ENCODE assay signal across 4 fruit fly cellular contexts in genomic region chrX:9494103-9494502, dm6.
A peak's percentile ranks its signal among the peaks of the same experiment; 100 is the strongest.
TF ChIP-seq lines count a peak whose summit lies in the region.

No protein-coding gene starts in this region.

- no peak for TF ChIP-seq CTCF in whole organism, embryonic (GFP tag; optimal IDR thresholded peaks at IDR 0.05; lab: Kevin White, UChicago)

TF ChIP-seq in whole organism, embryonic, 481 proteins besides CTCF, POLR2A, EP300 and RAD21 (continues in another document):
- TF ChIP-seq CG31224 (GFP tag; IDR thresholded peaks at IDR 0.05; lab: Robert Waterston, UW) (no peak), nau (GFP tag; optimal IDR thresholded peaks at IDR 0.05; lab: Kevin White, UChicago) (no peak), CoRest (tag; optimal IDR thresholded peaks at IDR 0.05; lab: Kevin White, UChicago) (peak; percentile 4), vvl (GFP tag; IDR thresholded peaks at IDR 0.05; lab: Robert Waterston, UW) (0 out of 2 replicates have a peak, but pooled peaks have one; percentile 25), nmo (GFP tag; optimal IDR thresholded peaks at IDR 0.05; lab: Kevin White, UChicago) (peak; percentile 18), gem (tag; optimal IDR thresholded peaks at IDR 0.05; lab: Kevin White, UChicago) (peak; percentile 45), CG6765 (GFP tag; optimal IDR thresholded peaks at IDR 0.05; lab: Kevin White, UChicago) (no peak), Hr51 (GFP tag; optimal IDR thresholded peaks at IDR 0.05; lab: Kevin White, UChicago) (peak in 1 of 2 experiments; percentile 2), fd96Cb (tag; optimal IDR thresholded peaks at IDR 0.05; lab: Kevin White, UChicago) (peak; percentile 17), CG10431 (GFP tag; optimal IDR thresholded peaks at IDR 0.05; lab: Kevin White, UChicago) (no peak), dmrt99B (tag; optimal IDR thresholded peaks at IDR 0.05; lab: Kevin White, UChicago) (peak; percentile 13), Atf6 (GFP tag; IDR thresholded peaks at IDR 0.05; lab: Robert Waterston, UW) (no peak), CG2120 (GFP tag; optimal IDR thresholded peaks at IDR 0.05; lab: Kevin White, UChicago) (peak; percentile 1), Sox100B (GFP tag; optimal IDR thresholded peaks at IDR 0.05; lab: Kevin White, UChicago) (no peak), CHES-1-like (GFP tag; optimal IDR thresholded peaks at IDR 0.05; lab: Kevin White, UChicago) (no peak), oc (tag; optimal IDR thresholded peaks at IDR 0.05; lab: Kevin White, UChicago) (no peak), CG11504 (tag; optimal IDR thresholded peaks at IDR 0.05; lab: Kevin White, UChicago) (peak; percentile 33), CG31441 (GFP tag; IDR thresholded peaks at IDR 0.05; lab: Robert Waterston, UW) (peak; percentile 31; the same call in 1 of the 2 replicates), CG14710 (tag; optimal IDR thresholded peaks at IDR 0.05; lab: Kevin White, UChicago) (peak; percentile 5), CG1603 (tag; optimal IDR thresholded peaks at IDR 0.05; lab: Kevin White, UChicago) (peak; percentile 44), CG13287 (GFP tag; IDR thresholded peaks at IDR 0.05; lab: Robert Waterston, UW; ENCODE audit: partially characterized antibody) (no peak), CG30403 (GFP tag; optimal IDR thresholded peaks at IDR 0.05; lab: Kevin White, UChicago) (peak; percentile 13)

TF ChIP-seq in whole organism, prepupa, 60 proteins besides CTCF, POLR2A, EP300 and RAD21:
- TF ChIP-seq Met (GFP tag; optimal IDR thresholded peaks at IDR 0.05; lab: Kevin White, UChicago) (peak; percentile 38), Eip78C (GFP tag; lab: Kevin White, UChicago) (peak; percentile 55), CG31627 (GFP tag; optimal IDR thresholded peaks at IDR 0.05; lab: Kevin White, UChicago) (peak; percentile 35), CG8119 (GFP tag; IDR thresholded peaks at IDR 0.05; lab: Robert Waterston, UW) (no peak), Hr38 (GFP tag; optimal IDR thresholded peaks at IDR 0.05; lab: Kevin White, UChicago) (no peak), svp (GFP tag; lab: Kevin White, UChicago) (peak; percentile 46), Hr39 (GFP tag; optimal IDR thresholded peaks at IDR 0.05; lab: Kevin White, UChicago) (peak; percentile 29), Sox102F (GFP tag; optimal IDR thresholded peaks at IDR 0.05; lab: Kevin White, UChicago) (peak; percentile 2), esn (GFP tag; optimal IDR thresholded peaks at IDR 0.05; lab: Kevin White, UChicago) (peak; percentile 33), CG3919 (GFP tag; optimal IDR thresholded peaks at IDR 0.05; lab: Kevin White, UChicago) (peak; percentile 8), lz (GFP tag; optimal IDR thresholded peaks at IDR 0.05; lab: Kevin White, UChicago) (peak; percentile 18), cyc (GFP tag; optimal IDR thresholded peaks at IDR 0.05; lab: Kevin White, UChicago) (peak; percentile 24), topi (GFP tag; optimal IDR thresholded peaks at IDR 0.05; lab: Kevin White, UChicago) (peak; percentile 33), Smox (GFP tag; optimal IDR thresholded peaks at IDR 0.05; lab: Kevin White, UChicago) (peak; percentile 2), Eip75B (GFP tag; optimal IDR thresholded peaks at IDR 0.05; lab: Kevin White, UChicago) (no peak)

TF ChIP-seq in whole organism, pupa, 21 proteins besides CTCF, POLR2A, EP300 and RAD21:
- peak; percentile 4 for TF ChIP-seq CG14655 (GFP tag; optimal IDR thresholded peaks at IDR 0.05; lab: Kevin White, UChicago)
- TF ChIP-seq fd96Ca (GFP tag; IDR thresholded peaks at IDR 0.05; lab: Robert Waterston, UW): no peak
TF ChIP-seq in whole organism, pupa: peak in this region for 1.

TF ChIP-seq in whole organism, wandering third instar larva, 38 proteins besides CTCF, POLR2A, EP300 and RAD21:
- TF ChIP-seq dl (GFP tag; optimal IDR thresholded peaks at IDR 0.05; lab: Kevin White, UChicago; ENCODE audit: insufficient read depth in 1 of 2, partially characterized antibody in 2 of 2) (no peak), tai (GFP tag; optimal IDR thresholded peaks at IDR 0.05; lab: Kevin White, UChicago) (no peak), foxo (GFP tag; optimal IDR thresholded peaks at IDR 0.05; lab: Kevin White, UChicago) (peak in 1 of 2 experiments; percentile 18), OdsH (GFP tag; optimal IDR thresholded peaks at IDR 0.05; lab: Kevin White, UChicago) (no peak), ey (GFP tag; optimal IDR thresholded peaks at IDR 0.05; lab: Kevin White, UChicago) (peak; percentile 10), rgr (GFP tag; optimal IDR thresholded peaks at IDR 0.05; lab: Kevin White, UChicago) (peak; percentile 15), h (GFP tag; optimal IDR thresholded peaks at IDR 0.05; lab: Kevin White, UChicago) (peak; percentile 7), Dfd (GFP tag; optimal IDR thresholded peaks at IDR 0.05; lab: Kevin White, UChicago) (no peak), fru (GFP tag; optimal IDR thresholded peaks at IDR 0.05; lab: Kevin White, UChicago) (peak; percentile 16), dsf (GFP tag; optimal IDR thresholded peaks at IDR 0.05; lab: Kevin White, UChicago; ENCODE audit: borderline replicate concordance) (no peak)

Comparison
In these comparisons a context has a peak if more than half of its experiments do, and no peak if none do; other contexts are left out.
1. Of the 7 proteins assayed by ChIP-seq in both whole organism, embryonic and whole organism, prepupa: peak only in whole organism, embryonic: Blimp-1; only in whole organism, prepupa: Hr39; in both: Sox102F; in neither: 4.